Fruit fly (Drosophila melanogaster) whole organism, embryonic: ENCODE data around the gene pasi2.

ENCODE experiments used
- CG1233 ChIP-seq: fragments of 200-800 bp; sonication (Bioruptor generic); optimal IDR thresholded peaks from 4 replicates; lab custom pipeline; 2018; ENCODE audit warnings: missing biosample characterization, mild to moderate bottlenecking, missing genetic modification characterization
- CG34224 ChIP-seq: fragments of 200-800 bp; sonication (Bioruptor generic); IDR thresholded peaks from 3 replicates; pipeline ENCODE4 v1.3.6; 2022; ENCODE audit warnings: missing biosample characterization, missing genetic modification characterization; ENCODE audit not compliant: partially characterized antibody
- CoRest ChIP-seq: fragments of 200-800 bp; sonication (Bioruptor generic); optimal IDR thresholded peaks from 3 replicates; lab custom pipeline; 2018; ENCODE audit warnings: missing biosample characterization, mild to moderate bottlenecking, missing genetic modification characterization, moderate library complexity
- Hr51 ChIP-seq, 2 experiments: fragments of 200-800 bp; sonication (Bioruptor generic); optimal IDR thresholded peaks; 2 replicates in 1 of 2; 3 replicates in 1 of 2; lab custom pipeline; 2016 to 2018; ENCODE audit warnings: missing biosample characterization in 2 of 2, missing genetic modification characterization in 2 of 2, mild to moderate bottlenecking in 1 of 2, moderate library complexity in 1 of 2
- amos ChIP-seq: fragments of 200-800 bp; sonication (Bioruptor generic); IDR thresholded peaks from 2 replicates; pipeline ENCODE4 v1.3.6; 2022; ENCODE audit warnings: missing biosample characterization, missing genetic modification characterization; ENCODE audit not compliant: partially characterized antibody
- fru ChIP-seq: fragments of >200 bp; optimal IDR thresholded peaks from 2 replicates; lab custom pipeline; 2017
- mld ChIP-seq: fragments of 200-800 bp; sonication (Bioruptor generic); IDR thresholded peaks from 3 replicates; pipeline ENCODE4 v1.3.6; 2022; ENCODE audit warnings: missing biosample characterization, missing genetic modification characterization; ENCODE audit not compliant: partially characterized antibody
- pfk ChIP-seq: fragments of 200-800 bp; sonication (Bioruptor generic); optimal IDR thresholded peaks from 2 replicates; lab custom pipeline; 2018; ENCODE audit warnings: missing biosample characterization, mild to moderate bottlenecking, missing genetic modification characterization, moderate library complexity

DNA sequence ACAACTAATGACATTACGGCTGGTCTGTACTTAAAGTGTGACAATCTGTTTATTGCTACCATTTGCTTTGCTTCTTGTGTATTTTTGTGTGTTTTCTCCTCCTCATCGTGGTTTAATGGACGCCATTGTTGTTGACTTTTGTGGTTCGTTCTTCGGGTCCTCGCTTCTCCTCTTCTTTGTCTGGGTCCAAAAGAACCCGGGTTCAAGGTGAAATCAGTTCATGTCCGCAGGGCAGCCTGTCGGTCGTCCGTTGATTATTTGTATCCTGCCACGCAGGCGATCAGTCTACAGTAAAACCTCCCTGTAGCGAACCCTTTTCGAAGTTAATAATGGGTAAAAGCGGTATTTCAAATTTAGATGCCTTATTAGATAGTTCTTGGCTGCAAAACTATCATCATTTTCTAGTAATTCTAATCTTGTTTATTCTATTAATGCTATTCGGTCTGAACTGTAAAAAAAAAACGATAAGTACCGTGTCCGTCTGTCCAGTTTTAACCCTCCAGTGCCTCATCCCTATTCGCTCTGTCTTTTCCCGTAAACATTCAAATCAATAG lies 14.4 kb downstream of the pasi2 start:
- no peak for TF ChIP-seq Hr51 (GFP tag; optimal IDR thresholded peaks at IDR 0.05; lab: Kevin White, UChicago)
- no peak for TF ChIP-seq CG34224 (GFP tag; lab: Robert Waterston, UW)
- TF ChIP-seq fru (lab: Kevin White, UChicago): no peak
- TF ChIP-seq mld (GFP tag; lab: Robert Waterston, UW): no peak
- no peak for TF ChIP-seq CoRest (tag; lab: Kevin White, UChicago)
- no peak for TF ChIP-seq amos (GFP tag; lab: Robert Waterston, UW)
- TF ChIP-seq CG1233 (GFP tag; lab: Kevin White, UChicago): no peak
- no peak for TF ChIP-seq pfk
